Fruit fly (Drosophila melanogaster) S2 (cell line): Measurements from ENCODE around the gene CG16789.

ENCODE experiments used
- CG8478 ChIP-seq: fragments of >200 bp; optimal IDR thresholded peaks from 2 replicates; lab custom pipeline; 2018
- CTCF ChIP-seq, 2 experiments: fragments of >200 bp; optimal IDR thresholded peaks; 2 replicates each; lab custom pipeline; 2018

dm6 chr3R:9612217-9612616 is 46.2 kb downstream of the CG16789 start:
- TF ChIP-seq CTCF (optimal IDR thresholded peaks at IDR 0.05; lab: Kevin White, UChicago) = no peak
- no peak for TF ChIP-seq CG8478 (lab: Kevin White, UChicago)
